Worm (Caenorhabditis elegans): Measurements from ENCODE around the gene glrx-5.

glrx-5 gene

DNA sequence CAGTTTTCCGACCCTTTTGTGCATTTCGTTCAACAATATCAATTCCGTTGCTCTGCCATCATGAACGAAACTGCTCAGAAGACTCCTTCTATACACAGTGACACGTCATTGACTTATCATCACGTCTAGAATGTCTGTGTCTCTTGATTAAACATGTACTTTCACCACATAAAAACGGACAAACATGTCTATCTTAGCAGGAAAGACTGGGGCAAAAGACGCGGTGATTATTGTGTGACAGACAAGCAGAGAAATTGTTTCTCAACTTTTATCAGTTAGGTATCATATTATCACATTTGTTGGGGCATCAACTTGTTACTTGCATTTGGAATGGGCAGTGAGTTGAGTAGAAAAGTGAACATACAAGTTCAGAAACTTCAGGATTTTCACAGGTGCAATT is 48.4 kb downstream of the glrx-5 start (continued):
- TF ChIP-seq C16A3.4 (tag; optimal IDR thresholded peaks at IDR 0.05) (no peak), ets-5 (GFP tag; IDR thresholded peaks at IDR 0.05) (no peak), fkh-8 (tag; optimal IDR thresholded peaks at IDR 0.05) (no peak), elt-3 (tag; optimal IDR thresholded peaks at IDR 0.05) (peak in 1 of 6 experiments; percentile 86), efl-1 (optimal IDR thresholded peaks at IDR 0.05) (no peak), efl-1 (GFP tag; optimal IDR thresholded peaks at IDR 0.05 in 1 of 2) (peak in 1 of 2 experiments; percentile 64), unc-86 (tag; optimal IDR thresholded peaks at IDR 0.05) (no peak), fkh-10 (GFP tag; optimal IDR thresholded peaks at IDR 0.05) (no peak), nhr-90 (tag; optimal IDR thresholded peaks at IDR 0.05; ENCODE audit: poor library complexity) (peak; percentile 14), zip-4 (GFP tag; optimal IDR thresholded peaks at IDR 0.05) (no peak), tbx-2 (tag; optimal IDR thresholded peaks at IDR 0.05) (no peak), nhr-20 (tag; optimal IDR thresholded peaks at IDR 0.05) (no peak)
